Worm (Caenorhabditis elegans) whole organism, L4 larva: ENCODE measurements around the gene B0416.10.

Experiments
- dpl-1 ChIP-seq: fragments of 150-350 bp; optimal IDR thresholded peaks from 2 replicates; lab custom pipeline; 2014; ENCODE audit warnings: missing biosample characterization, missing genetic modification reagents, missing genetic modification characterization
- dve-1 ChIP-seq: sonication (generic microtip); optimal IDR thresholded peaks from 2 replicates; lab custom pipeline; 2017; ENCODE audit warnings: antibody characterized with exemption, mild to moderate bottlenecking, missing genetic modification characterization, missing compliant biosample characterization; ENCODE audit not compliant: insufficient read depth
- egl-43 ChIP-seq: fragments of 200-800 bp; sonication (Bioruptor generic); IDR thresholded peaks from 2 replicates; pipeline ENCODE4 v1.3.6; 2022; ENCODE audit warnings: missing genetic modification reagents, missing genetic modification characterization, missing compliant biosample characterization
- mep-1 ChIP-seq: fragments of 150-350 bp; sonication (generic microtip); optimal IDR thresholded peaks from 3 replicates; lab custom pipeline; 2014; ENCODE audit warnings: missing biosample characterization, missing genetic modification characterization
- mxl-2 ChIP-seq: fragments of 200-800 bp; sonication (Bioruptor generic); conservative IDR thresholded peaks from 2 replicates; pipeline ENCODE4 v1.3.6; 2022; ENCODE audit warnings: missing genetic modification reagents, missing genetic modification characterization, missing compliant biosample characterization
- nhr-48 ChIP-seq: sonication (generic microtip); optimal IDR thresholded peaks from 2 replicates; lab custom pipeline; 2016; ENCODE audit warnings: mild to moderate bottlenecking, missing genetic modification characterization, missing compliant biosample characterization
- snpc-4 ChIP-seq: fragments of 150-350 bp; optimal IDR thresholded peaks from 2 replicates; lab custom pipeline; 2014; ENCODE audit warnings: missing biosample characterization, missing genetic modification characterization

DNA sequence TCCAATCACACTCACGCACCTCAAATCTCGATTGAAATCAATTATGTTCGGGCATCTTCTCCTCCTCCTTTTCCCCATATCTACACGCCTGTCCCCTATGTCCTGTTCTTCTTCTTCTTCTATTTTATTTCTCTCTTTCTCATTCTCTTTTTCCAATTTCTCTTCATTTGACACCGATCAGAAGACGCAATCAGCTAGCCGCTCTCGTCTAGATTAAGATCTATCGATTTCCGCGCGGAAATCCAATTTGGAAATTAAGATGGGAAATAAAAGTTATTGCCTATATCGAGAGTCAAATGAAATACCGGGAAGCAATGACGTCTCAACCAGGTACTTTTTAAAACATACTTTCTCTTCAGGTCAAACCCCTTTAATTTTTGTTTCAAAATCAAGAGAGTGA lies 46.0 kb downstream of the B0416.10 start:
- no peak for TF ChIP-seq dve-1
- TF ChIP-seq egl-43 (GFP tag; lab: Robert Waterston, UW), result no peak
- TF ChIP-seq mxl-2, result no peak
- TF ChIP-seq dpl-1 (GFP tag; lab: Kevin White, UChicago), result no peak
- no peak for TF ChIP-seq mep-1 (tag; lab: Kevin White, UChicago)
- no peak for TF ChIP-seq snpc-4 (tag; lab: Kevin White, UChicago)
- TF ChIP-seq nhr-48, result no peak
